Worm (Caenorhabditis elegans): ENCODE data around the gene srh-136.

Gene srh-136

ce11 chrV:16455065-16455464, 42.3 kb downstream of the srh-136 start, which contains the start of gene str-14:
TSS of gene str-14 (minus strand) at chrV:16455165.
- TF ChIP-seq tab-1 (GFP tag; IDR thresholded peaks at IDR 0.05) (no peak), med-1 (GFP tag; optimal IDR thresholded peaks at IDR 0.05; ENCODE audit: insufficient read depth) (no peak), ztf-29 (GFP tag; IDR thresholded peaks at IDR 0.05) (no peak), klf-2 (GFP tag; conservative IDR thresholded peaks at IDR 0.05) (no peak), T22C8.4 (GFP tag; IDR thresholded peaks at IDR 0.05) (no peak), flt-1 (GFP tag; IDR thresholded peaks at IDR 0.05) (no peak), cog-1 (tag; optimal IDR thresholded peaks at IDR 0.05) (no peak), ref-1 (GFP tag; conservative IDR thresholded peaks at IDR 0.05) (no peak), ztf-23 (GFP tag; IDR thresholded peaks at IDR 0.05) (no peak)

- no peak for TF ChIP-seq T22C8.4 (GFP tag; IDR thresholded peaks at IDR 0.05)
- TF ChIP-seq med-1 (GFP tag; optimal IDR thresholded peaks at IDR 0.05; ENCODE audit: insufficient read depth), result no peak
- TF ChIP-seq ztf-29 (GFP tag; IDR thresholded peaks at IDR 0.05), result no peak
- TF ChIP-seq ztf-23 (GFP tag; IDR thresholded peaks at IDR 0.05), result no peak
- TF ChIP-seq ref-1 (GFP tag; conservative IDR thresholded peaks at IDR 0.05), result no peak
- TF ChIP-seq flt-1 (GFP tag; IDR thresholded peaks at IDR 0.05), result no peak
- no peak for TF ChIP-seq cog-1 (tag; optimal IDR thresholded peaks at IDR 0.05)
- TF ChIP-seq klf-2 (GFP tag; conservative IDR thresholded peaks at IDR 0.05), result no peak
- TF ChIP-seq tab-1 (GFP tag; IDR thresholded peaks at IDR 0.05), result no peak
Measured at ce11 chrV:16447735-16448134, 49.7 kb downstream of the srh-136 start, which contains the start of gene T08G3.13. TSS of gene T08G3.13 (plus strand) at chrV:16448035.

- no peak for TF ChIP-seq med-1 (GFP tag; optimal IDR thresholded peaks at IDR 0.05; ENCODE audit: insufficient read depth)
- TF ChIP-seq cog-1 (tag; optimal IDR thresholded peaks at IDR 0.05), result no peak
- TF ChIP-seq ref-1 (GFP tag; conservative IDR thresholded peaks at IDR 0.05), result no peak
- no peak for TF ChIP-seq T22C8.4 (GFP tag; IDR thresholded peaks at IDR 0.05)
- no peak for TF ChIP-seq ztf-29 (GFP tag; IDR thresholded peaks at IDR 0.05)
- TF ChIP-seq tab-1 (GFP tag; IDR thresholded peaks at IDR 0.05), result no peak
- TF ChIP-seq flt-1 (GFP tag; IDR thresholded peaks at IDR 0.05), result no peak
- TF ChIP-seq ztf-23 (GFP tag; IDR thresholded peaks at IDR 0.05), result no peak
- TF ChIP-seq klf-2 (GFP tag; conservative IDR thresholded peaks at IDR 0.05), result no peak
Measured at ce11 chrV:16446191-16446590, 51.2 kb downstream of the srh-136 start.
